Fruit fly (Drosophila melanogaster) whole organism, embryonic: Measurements from ENCODE around the gene CG4133.
A peak's percentile ranks its signal among the peaks of the same experiment; 100 is the strongest.

Experiments used
- B-H2 ChIP-seq: fragments of 200-800 bp; sonication (Bioruptor generic); optimal IDR thresholded peaks from 2 replicates; lab custom pipeline; 2018; ENCODE audit warnings: missing biosample characterization, mild to moderate bottlenecking, missing genetic modification characterization
- Bteb2 ChIP-seq: fragments of 200-800 bp; sonication (Bioruptor generic); optimal IDR thresholded peaks from 2 replicates; lab custom pipeline; 2016; ENCODE audit warnings: missing biosample characterization, missing genetic modification characterization
- CG10321 ChIP-seq: fragments of 200-800 bp; sonication (Bioruptor generic); IDR thresholded peaks from 2 replicates; pipeline ENCODE4 v1.3.6; 2022; ENCODE audit warnings: missing biosample characterization, missing genetic modification characterization
- CG11723 ChIP-seq: fragments of 200-800 bp; sonication (Bioruptor generic); optimal IDR thresholded peaks from 2 replicates; lab custom pipeline; 2017; ENCODE audit warnings: missing biosample characterization, mild to moderate bottlenecking, missing genetic modification characterization
- CG13287 ChIP-seq: fragments of 200-800 bp; sonication (Bioruptor generic); IDR thresholded peaks from 2 replicates; pipeline ENCODE4 v1.3.6; 2022; ENCODE audit warnings: missing biosample characterization, missing genetic modification characterization; ENCODE audit not compliant: partially characterized antibody
- CG1603 ChIP-seq: fragments of 200-800 bp; sonication (Bioruptor generic); optimal IDR thresholded peaks from 2 replicates; lab custom pipeline; 2019; ENCODE audit warnings: missing biosample characterization, mild to moderate bottlenecking, missing genetic modification characterization, moderate library complexity
- CG16813 ChIP-seq: fragments of 200-800 bp; sonication (Bioruptor generic); IDR thresholded peaks from 3 replicates; pipeline ENCODE4 v1.3.6; 2022; ENCODE audit warnings: missing biosample characterization, missing genetic modification characterization; ENCODE audit not compliant: partially characterized antibody
- CG18764 ChIP-seq: fragments of 200-800 bp; sonication (Bioruptor generic); optimal IDR thresholded peaks from 3 replicates; lab custom pipeline; 2016; ENCODE audit warnings: missing biosample characterization, missing genetic modification characterization
- CG2120 ChIP-seq: fragments of 200-800 bp; sonication (Bioruptor generic); optimal IDR thresholded peaks from 3 replicates; lab custom pipeline; 2016; ENCODE audit warnings: missing biosample characterization, missing genetic modification characterization
- CG4282 ChIP-seq: fragments of 200-800 bp; sonication (Bioruptor generic); optimal IDR thresholded peaks from 2 replicates; lab custom pipeline; 2016; ENCODE audit warnings: missing biosample characterization, missing genetic modification characterization
- CG7839 ChIP-seq: fragments of 200-800 bp; sonication (Bioruptor generic); optimal IDR thresholded peaks from 3 replicates; lab custom pipeline; 2018; ENCODE audit warnings: missing biosample characterization, mild to moderate bottlenecking, missing genetic modification characterization, moderate library complexity
- CG7928 ChIP-seq: fragments of 200-800 bp; sonication (Bioruptor generic); optimal IDR thresholded peaks from 2 replicates; lab custom pipeline; 2017; ENCODE audit warnings: missing biosample characterization, mild to moderate bottlenecking, missing genetic modification characterization
- CG8924 ChIP-seq: fragments of 200-800 bp; optimal IDR thresholded peaks from 3 replicates; lab custom pipeline; 2019; ENCODE audit warnings: missing biosample characterization, mild to moderate bottlenecking, missing genetic modification characterization, moderate library complexity
- CTCF ChIP-seq: fragments of 200-800 bp; sonication (Bioruptor generic); optimal IDR thresholded peaks from 2 replicates; lab custom pipeline; 2017; ENCODE audit warnings: missing biosample characterization, mild to moderate bottlenecking, missing genetic modification characterization, moderate library complexity
- Chrac-16 ChIP-seq: fragments of 200-800 bp; sonication (Bioruptor generic); optimal IDR thresholded peaks from 3 replicates; lab custom pipeline; 2016; ENCODE audit warnings: missing biosample characterization, missing genetic modification characterization
- D19B ChIP-seq: fragments of 200-800 bp; sonication (Bioruptor generic); optimal IDR thresholded peaks from 2 replicates; lab custom pipeline; 2017; ENCODE audit warnings: missing biosample characterization, mild to moderate bottlenecking, missing genetic modification characterization
- Dfd ChIP-seq, 2 experiments: fragments of >200 bp; optimal IDR thresholded peaks; 2 replicates each; lab custom pipeline; 2017; ENCODE audit warnings: missing biosample characterization in 2 of 2, missing genetic modification characterization in 2 of 2
- Ets97D ChIP-seq: fragments of 200-800 bp; sonication (Bioruptor generic); optimal IDR thresholded peaks from 3 replicates; lab custom pipeline; 2016; ENCODE audit warnings: missing biosample characterization, missing genetic modification characterization
- Hmx ChIP-seq: fragments of 200-800 bp; sonication (Bioruptor generic); optimal IDR thresholded peaks from 2 replicates; lab custom pipeline; 2016; ENCODE audit warnings: missing biosample characterization, missing genetic modification characterization
- Hr51 ChIP-seq, 2 experiments: fragments of 200-800 bp; sonication (Bioruptor generic); optimal IDR thresholded peaks; 2 replicates in 1 of 2; 3 replicates in 1 of 2; lab custom pipeline; 2016 to 2018; ENCODE audit warnings: missing biosample characterization in 2 of 2, missing genetic modification characterization in 2 of 2, mild to moderate bottlenecking in 1 of 2, moderate library complexity in 1 of 2
- Hr78 ChIP-seq, 2 experiments: fragments of 200-800 bp in 1 of 2; fragments of >200 bp in 1 of 2; sonication (Bioruptor generic) in 1 of 2; optimal IDR thresholded peaks; 2 replicates each; lab custom pipeline; 2017 to 2019; ENCODE audit warnings: missing biosample characterization in 2 of 2, missing genetic modification characterization in 2 of 2, mild to moderate bottlenecking in 1 of 2, moderate library complexity in 1 of 2
- Hsf ChIP-seq: fragments of 200-800 bp; sonication (Bioruptor generic); optimal IDR thresholded peaks from 3 replicates; lab custom pipeline; 2016; ENCODE audit warnings: missing biosample characterization, missing genetic modification characterization
- Myb ChIP-seq: fragments of 200-800 bp; sonication (Bioruptor generic); optimal IDR thresholded peaks from 2 replicates; lab custom pipeline; 2016; ENCODE audit warnings: missing biosample characterization, missing genetic modification characterization
- Side ChIP-seq: fragments of 200-800 bp; sonication (Bioruptor generic); optimal IDR thresholded peaks from 2 replicates; lab custom pipeline; 2016; ENCODE audit warnings: missing biosample characterization, missing genetic modification characterization
- Usf ChIP-seq: fragments of 200-800 bp; sonication (Bioruptor generic); optimal IDR thresholded peaks from 2 replicates; lab custom pipeline; 2017; ENCODE audit warnings: missing genotype, missing biosample characterization, missing genetic modification characterization
- Xbp1 ChIP-seq: fragments of 200-800 bp; sonication (Bioruptor generic); optimal IDR thresholded peaks from 3 replicates; lab custom pipeline; 2016; ENCODE audit warnings: missing biosample characterization, mild to moderate bottlenecking, missing genetic modification characterization
- az2 ChIP-seq: fragments of 200-800 bp; sonication (Bioruptor generic); optimal IDR thresholded peaks from 3 replicates; lab custom pipeline; 2016; ENCODE audit warnings: missing biosample characterization, missing genetic modification characterization
- bbx ChIP-seq: fragments of 200-800 bp; sonication (Bioruptor generic); IDR thresholded peaks from 2 replicates; pipeline ENCODE4 v1.3.6; 2022; ENCODE audit warnings: missing biosample characterization, missing genetic modification characterization; ENCODE audit not compliant: partially characterized antibody
- croc ChIP-seq: fragments of 200-800 bp; sonication (Bioruptor generic); conservative IDR thresholded peaks from 3 replicates; pipeline ENCODE4 v1.3.6; 2022; ENCODE audit warnings: missing biosample characterization, missing genetic modification characterization
- dimm ChIP-seq: fragments of 200-800 bp; sonication (Bioruptor generic); IDR thresholded peaks from 2 replicates; pipeline ENCODE4 v1.3.6; 2022; ENCODE audit warnings: missing biosample characterization, missing genetic modification characterization
- disco-r ChIP-seq: fragments of 200-800 bp; sonication (Bioruptor generic); optimal IDR thresholded peaks from 2 replicates; lab custom pipeline; 2016; ENCODE audit warnings: missing biosample characterization, missing genetic modification characterization
- dysf ChIP-seq: fragments of 200-800 bp; sonication (Bioruptor generic); IDR thresholded peaks from 3 replicates; pipeline ENCODE4 v1.3.6; 2022; ENCODE audit warnings: missing biosample characterization, missing genetic modification characterization
- ewg ChIP-seq: fragments of 200-800 bp; sonication (Bioruptor generic); optimal IDR thresholded peaks from 3 replicates; lab custom pipeline; 2017; ENCODE audit warnings: mild to moderate bottlenecking, missing biosample characterization, missing genetic modification reagents, missing genetic modification characterization
- fd96Cb ChIP-seq: fragments of 200-800 bp; sonication (Bioruptor generic); optimal IDR thresholded peaks from 2 replicates; lab custom pipeline; 2018; ENCODE audit warnings: missing biosample characterization, mild to moderate bottlenecking, missing genetic modification characterization, moderate library complexity
- gfzf ChIP-seq: fragments of 200-800 bp; sonication (Bioruptor generic); optimal IDR thresholded peaks from 2 replicates; lab custom pipeline; 2016; ENCODE audit warnings: missing biosample characterization, mild to moderate bottlenecking, missing genetic modification characterization, moderate library complexity
- ken ChIP-seq: fragments of 200-800 bp; sonication (Bioruptor generic); IDR thresholded peaks from 3 replicates; pipeline ENCODE4 v1.3.6; 2022; ENCODE audit warnings: missing biosample characterization, missing genetic modification characterization
- lov ChIP-seq, 2 experiments: fragments of 200-800 bp in 1 of 2; fragments of >200 bp in 1 of 2; sonication (Bioruptor generic) in 1 of 2; IDR thresholded peaks in 1 of 2; optimal IDR thresholded peaks in 1 of 2; 2 replicates in 1 of 2; 3 replicates in 1 of 2; pipeline versions ENCODE4 v1.3.6 to Lab custom; 2017 to 2022; ENCODE audit warnings: missing biosample characterization in 1 of 2, missing genetic modification characterization in 1 of 2
- nerfin-1 ChIP-seq: fragments of 200-800 bp; sonication (Bioruptor generic); optimal IDR thresholded peaks from 3 replicates; lab custom pipeline; 2019; ENCODE audit warnings: missing biosample characterization, mild to moderate bottlenecking, missing genetic modification characterization, moderate library complexity
- nom ChIP-seq: fragments of 200-800 bp; sonication (Bioruptor generic); optimal IDR thresholded peaks from 2 replicates; lab custom pipeline; 2017; ENCODE audit warnings: missing biosample characterization, missing genetic modification characterization, mild to moderate bottlenecking, moderate library complexity, missing genetic modification reagents
- org-1 ChIP-seq: fragments of 200-800 bp; sonication (Bioruptor generic); optimal IDR thresholded peaks from 2 replicates; lab custom pipeline; 2017; ENCODE audit warnings: missing biosample characterization, missing genetic modification characterization
- psq ChIP-seq: fragments of 200-800 bp; sonication (Bioruptor generic); optimal IDR thresholded peaks from 2 replicates; lab custom pipeline; 2017; ENCODE audit warnings: missing biosample characterization, missing genetic modification characterization
- salm ChIP-seq: fragments of 200-800 bp; sonication (Bioruptor generic); optimal IDR thresholded peaks from 2 replicates; lab custom pipeline; 2018; ENCODE audit warnings: missing biosample characterization, mild to moderate bottlenecking, missing genetic modification characterization
- slou ChIP-seq: fragments of 200-800 bp; sonication (Bioruptor generic); optimal IDR thresholded peaks from 3 replicates; lab custom pipeline; 2016; ENCODE audit warnings: missing biosample characterization, missing genetic modification characterization
- sqz ChIP-seq: fragments of 200-800 bp; sonication (Bioruptor generic); optimal IDR thresholded peaks from 3 replicates; lab custom pipeline; 2018; ENCODE audit warnings: missing biosample characterization, mild to moderate bottlenecking, missing genetic modification characterization
- stwl ChIP-seq: fragments of 200-800 bp; sonication (Bioruptor generic); optimal IDR thresholded peaks from 3 replicates; lab custom pipeline; 2018; ENCODE audit warnings: missing biosample characterization, mild to moderate bottlenecking, missing genetic modification characterization, moderate library complexity
- vfl ChIP-seq: fragments of 200-800 bp; sonication (Bioruptor generic); optimal IDR thresholded peaks from 2 replicates; lab custom pipeline; 2016; ENCODE audit warnings: missing biosample characterization, missing genetic modification characterization
- vvl ChIP-seq: fragments of 200-800 bp; sonication (Bioruptor generic); IDR thresholded peaks from 2 replicates; pipeline ENCODE4 v1.3.6; 2022; ENCODE audit warnings: missing biosample characterization, missing genetic modification characterization
- zfh2 ChIP-seq: fragments of 200-800 bp; sonication (Bioruptor generic); optimal IDR thresholded peaks from 2 replicates; lab custom pipeline; 2016; ENCODE audit warnings: missing biosample characterization, missing genetic modification characterization

The CG4133 gene

dm6 chr2L:429680-430484 lies 25.4 kb upstream of the CG4133 start (continued):
- peak; percentile 71 for TF ChIP-seq Chrac-16
- TF ChIP-seq Hsf (GFP tag; lab: Kevin White, UChicago), result peak; percentile 64
- peak; percentile 18 for TF ChIP-seq org-1 (GFP tag; lab: Kevin White, UChicago)
- TF ChIP-seq CG13287, result no peak
- peak; percentile 33; the same call in 1 of the 3 replicates for TF ChIP-seq croc (GFP tag; lab: Robert Waterston, UW)
- TF ChIP-seq Hr78 (GFP tag; optimal IDR thresholded peaks at IDR 0.05; lab: Kevin White, UChicago), result peak in 1 of 2 experiments; percentile 89
- no peak for TF ChIP-seq CTCF
- peak; percentile 34; the same call in 1 of the 3 replicates for TF ChIP-seq CG16813 (GFP tag; lab: Robert Waterston, UW)
- TF ChIP-seq B-H2 (GFP tag; lab: Kevin White, UChicago), result no peak
- peak in 1 of 2 experiments; percentile 39 for TF ChIP-seq Hr51 (GFP tag; optimal IDR thresholded peaks at IDR 0.05; lab: Kevin White, UChicago)
- peak; percentile 59 for TF ChIP-seq vfl (GFP tag; lab: Kevin White, UChicago)
- TF ChIP-seq CG4282 (GFP tag; lab: Kevin White, UChicago), result no peak
- TF ChIP-seq dysf (GFP tag; lab: Robert Waterston, UW), result peak; percentile 59; the same call in 2 of the 3 replicates
- no peak for TF ChIP-seq Hmx (GFP tag; lab: Kevin White, UChicago)
- peak; percentile 44 for TF ChIP-seq Myb
- TF ChIP-seq ken (GFP tag; lab: Robert Waterston, UW), result peak; percentile 59; the same call in 1 of the 3 replicates
- no peak for TF ChIP-seq lov (optimal IDR thresholded peaks at IDR 0.05; lab: Kevin White, UChicago)
- TF ChIP-seq lov (GFP tag; IDR thresholded peaks at IDR 0.05; lab: Robert Waterston, UW), result 0 out of 3 replicates have a peak, but pooled peaks have one; percentile 51
- TF ChIP-seq salm (tag; lab: Kevin White, UChicago), result no peak
- no peak for TF ChIP-seq CG7928
- TF ChIP-seq nerfin-1, result no peak
- TF ChIP-seq Usf, result peak; percentile 39
- no peak for TF ChIP-seq Dfd (GFP tag; optimal IDR thresholded peaks at IDR 0.05; lab: Kevin White, UChicago)
- no peak; the same call in 1 of the 2 replicates for TF ChIP-seq bbx
- TF ChIP-seq vvl (GFP tag; lab: Robert Waterston, UW), result peak; percentile 65
- TF ChIP-seq sqz, result peak; percentile 50
- no peak for TF ChIP-seq dimm (GFP tag; lab: Robert Waterston, UW)
- TF ChIP-seq CG8924 (tag; lab: Kevin White, UChicago), result peak; percentile 46
- no peak for TF ChIP-seq CG10321
- peak; percentile 51 for TF ChIP-seq Xbp1 (GFP tag; lab: Kevin White, UChicago)
- peak; percentile 62 for TF ChIP-seq fd96Cb (tag; lab: Kevin White, UChicago)
- peak; percentile 23 for TF ChIP-seq Bteb2 (GFP tag; lab: Kevin White, UChicago)
- peak; percentile 20 for TF ChIP-seq ewg (GFP tag; lab: Kevin White, UChicago)
- TF ChIP-seq CG7839, result peak; percentile 55
- no peak for TF ChIP-seq CG11723 (GFP tag; lab: Kevin White, UChicago)
- no peak for TF ChIP-seq stwl (tag; lab: Kevin White, UChicago)
- TF ChIP-seq Ets97D (GFP tag; lab: Kevin White, UChicago), result no peak
- peak; percentile 51 for TF ChIP-seq D19B (GFP tag; lab: Kevin White, UChicago)
- peak; percentile 65 for TF ChIP-seq Side (GFP tag; lab: Kevin White, UChicago)
- TF ChIP-seq CG2120 (GFP tag; lab: Kevin White, UChicago), result peak; percentile 79
- TF ChIP-seq slou (GFP tag; lab: Kevin White, UChicago), result no peak
- TF ChIP-seq zfh2, result peak; percentile 43
- peak; percentile 10 for TF ChIP-seq nom (GFP tag; lab: Kevin White, UChicago)
- no peak for TF ChIP-seq CG1603 (tag; lab: Kevin White, UChicago)
- no peak for TF ChIP-seq disco-r (GFP tag; lab: Kevin White, UChicago)
- peak; percentile 53 for TF ChIP-seq az2
- peak; percentile 16 for TF ChIP-seq CG18764 (GFP tag; lab: Kevin White, UChicago)
- TF ChIP-seq gfzf (GFP tag; lab: Kevin White, UChicago), result no peak
- peak; percentile 24 for TF ChIP-seq psq (GFP tag; lab: Kevin White, UChicago)
